Worm (Caenorhabditis elegans) whole organism, L3 larva: ENCODE results near the gene K09C4.7.
A peak's percentile ranks its signal among the peaks of the same experiment; 100 is the strongest.

Experiments used
- R02D3.7 ChIP-seq: fragments of 150-350 bp; optimal IDR thresholded peaks from 2 replicates; lab custom pipeline; 2014; ENCODE audit warnings: missing biosample characterization, missing genetic modification characterization
- ceh-82 ChIP-seq: fragments of 150-350 bp; optimal IDR thresholded peaks from 2 replicates; lab custom pipeline; 2014; ENCODE audit warnings: missing biosample characterization, missing genetic modification characterization
- fkh-10 ChIP-seq: sonication (generic microtip); optimal IDR thresholded peaks from 2 replicates; lab custom pipeline; 2017; ENCODE audit warnings: missing biosample characterization, missing genetic modification reagents, missing genetic modification characterization
- nfya-1 ChIP-seq: sonication (generic microtip); optimal IDR thresholded peaks from 2 replicates; lab custom pipeline; 2017; ENCODE audit warnings: missing genetic modification characterization, mild to moderate bottlenecking, missing compliant biosample characterization, antibody characterized with exemption, moderate library complexity; ENCODE audit not compliant: insufficient read depth
- nhr-11 ChIP-seq: fragments of 150-350 bp; optimal IDR thresholded peaks from 2 replicates; lab custom pipeline; 2014; ENCODE audit warnings: missing biosample characterization, missing genetic modification characterization
- nhr-67 ChIP-seq: fragments of 150-350 bp; optimal IDR thresholded peaks from 2 replicates; lab custom pipeline; 2014; ENCODE audit warnings: missing biosample characterization, missing genetic modification characterization
- pqm-1 ChIP-seq: fragments of 150-350 bp; optimal IDR thresholded peaks from 2 replicates; lab custom pipeline; 2017; ENCODE audit warnings: missing biosample characterization, missing genetic modification characterization, inconsistent platforms
- skn-1 ChIP-seq: fragments of 150-350 bp; optimal IDR thresholded peaks from 2 replicates; lab custom pipeline; 2014; ENCODE audit warnings: missing biosample characterization, missing genetic modification characterization
- unc-39 ChIP-seq: sonication (generic microtip); optimal IDR thresholded peaks from 4 replicates; lab custom pipeline; 2017; ENCODE audit warnings: missing biosample characterization, missing genetic modification characterization

ce11 chrX:3282306-3282705, 9.6 kb downstream of the K09C4.7 start, which contains the start of gene K09C4.5:
- TF ChIP-seq skn-1 (tag; lab: Kevin White, UChicago) (no peak), nfya-1 (tag; lab: Kevin White, UChicago) (no peak), R02D3.7 (tag; lab: Kevin White, UChicago) (no peak), unc-39 (tag; lab: Kevin White, UChicago) (no peak), fkh-10 (GFP tag; lab: Kevin White, UChicago) (no peak), pqm-1 (peak; percentile 30), nhr-67 (tag; lab: Kevin White, UChicago) (no peak), nhr-11 (tag; lab: Kevin White, UChicago) (no peak), ceh-82 (tag; lab: Kevin White, UChicago) (no peak)
